Worm (Caenorhabditis elegans): ENCODE results near the gene B0464.9.

B0464.9 gene

DNA sequence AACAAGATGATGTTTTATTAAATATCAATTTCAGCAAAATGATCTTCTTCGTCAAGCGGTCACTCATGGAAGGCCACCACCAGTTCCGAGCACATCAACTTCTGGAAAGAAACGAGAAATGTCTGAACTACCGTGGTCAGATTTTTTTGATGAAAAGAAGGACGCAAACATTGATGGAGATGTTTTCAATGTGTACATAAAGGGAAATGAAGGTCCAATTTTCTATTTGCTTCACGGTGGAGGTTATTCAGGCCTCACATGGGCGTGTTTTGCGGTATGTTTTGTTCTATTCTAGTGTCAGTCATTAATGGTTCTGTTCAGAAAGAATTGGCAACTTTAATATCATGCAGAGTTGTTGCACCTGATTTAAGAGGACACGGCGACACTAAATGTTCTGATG lies 298 bp downstream of the B0464.9 start, which contains the start of gene B0464.6:
Gene B0464.6 (minus strand): TSS at position 101 of the 400 bp plus-strand sequence.
- TF ChIP-seq tbx-2 (tag; optimal IDR thresholded peaks at IDR 0.05), result no peak
- TF ChIP-seq mdl-1 (tag; optimal IDR thresholded peaks at IDR 0.05), result no peak

DNA sequence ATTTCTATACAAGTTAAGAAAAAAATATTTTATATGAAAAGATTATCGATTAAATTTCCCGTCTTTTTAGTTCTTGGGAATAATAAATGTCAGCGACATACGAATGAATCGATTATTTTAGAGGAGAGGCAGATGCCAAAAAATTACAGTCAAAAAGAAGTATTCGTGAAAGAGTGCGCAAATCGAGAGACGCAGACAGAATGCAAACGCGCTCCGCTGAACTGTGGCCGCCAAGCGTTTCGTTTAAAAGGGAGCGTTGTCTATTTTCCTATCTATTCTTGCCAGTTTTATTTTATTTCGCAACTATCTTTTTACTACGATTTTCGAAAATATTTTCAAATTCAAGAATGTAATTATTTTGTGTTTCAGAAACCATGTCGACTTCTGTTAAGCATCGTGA lies 1.5 kb downstream of the B0464.9 start, which contains the start of gene baf-1:
Gene baf-1 (plus strand): TSS at position 370 of the 400 bp plus-strand sequence.
- no peak for TF ChIP-seq efl-3 (GFP tag; optimal IDR thresholded peaks at IDR 0.05)
- TF ChIP-seq vab-15 (tag; optimal IDR thresholded peaks at IDR 0.05), result no peak
- peak; percentile 60 for TF ChIP-seq snu-23 (GFP tag; optimal IDR thresholded peaks at IDR 0.05)
- TF ChIP-seq tbx-2 (tag; optimal IDR thresholded peaks at IDR 0.05), result peak; percentile 60
- TF ChIP-seq sox-4 (tag; optimal IDR thresholded peaks at IDR 0.05), result peak; percentile 26
- no peak for TF ChIP-seq hlh-17 (GFP tag; optimal IDR thresholded peaks at IDR 0.05; ENCODE audit: borderline replicate concordance)
- no peak for TF ChIP-seq unc-30 (tag; optimal IDR thresholded peaks at IDR 0.05)
- no peak for TF ChIP-seq fkh-4 (tag; optimal IDR thresholded peaks at IDR 0.05; ENCODE audit: borderline replicate concordance)
- TF ChIP-seq C16A3.4 (tag; optimal IDR thresholded peaks at IDR 0.05), result peak; percentile 50
- no peak for TF ChIP-seq ces-1 (GFP tag; optimal IDR thresholded peaks at IDR 0.05)
- TF ChIP-seq ztf-11 (tag; optimal IDR thresholded peaks at IDR 0.05), result peak in 1 of 2 experiments; percentile 10
- no peak for TF ChIP-seq C04F5.9 (tag; optimal IDR thresholded peaks at IDR 0.05)
- TF ChIP-seq nhr-76 (tag; optimal IDR thresholded peaks at IDR 0.05), result no peak
- TF ChIP-seq tlp-1 (tag; optimal IDR thresholded peaks at IDR 0.05), result no peak
- peak; percentile 27 for TF ChIP-seq fkh-8 (tag; optimal IDR thresholded peaks at IDR 0.05)
- peak; percentile 81 for TF ChIP-seq skn-1 (tag; optimal IDR thresholded peaks at IDR 0.05)
- no peak for TF ChIP-seq nhr-12 (tag; optimal IDR thresholded peaks at IDR 0.05)
- TF ChIP-seq nhr-90 (tag; optimal IDR thresholded peaks at IDR 0.05; ENCODE audit: poor library complexity), result peak; percentile 77
- TF ChIP-seq lir-3 (tag; optimal IDR thresholded peaks at IDR 0.05; ENCODE audit: poor library complexity), result peak; percentile 59
- no peak for TF ChIP-seq ets-5 (GFP tag; IDR thresholded peaks at IDR 0.05)
- no peak for TF ChIP-seq nhr-84 (tag; optimal IDR thresholded peaks at IDR 0.05)
- peak; percentile 19 for TF ChIP-seq pax-3 (tag; optimal IDR thresholded peaks at IDR 0.05)
- peak; percentile 72 to 83 for TF ChIP-seq lin-35 (GFP tag; optimal IDR thresholded peaks at IDR 0.05)
- TF ChIP-seq hpl-2 (GFP tag; optimal IDR thresholded peaks at IDR 0.05), result peak; percentile 22
- no peak for TF ChIP-seq aly-2 (tag; optimal IDR thresholded peaks at IDR 0.05)
- peak; percentile 68 for TF ChIP-seq swsn-7 (tag; optimal IDR thresholded peaks at IDR 0.05)
- no peak for TF ChIP-seq sptf-1 (tag; optimal IDR thresholded peaks at IDR 0.05)
- TF ChIP-seq nhr-47 (tag; optimal IDR thresholded peaks at IDR 0.05), result peak; percentile 78
- no peak for TF ChIP-seq Y116A8C.19 (tag; optimal IDR thresholded peaks at IDR 0.05; ENCODE audit: borderline replicate concordance)
- no peak for TF ChIP-seq nhr-237 (tag; optimal IDR thresholded peaks at IDR 0.05)
- peak; percentile 46 for TF ChIP-seq nhr-19 (GFP tag; conservative IDR thresholded peaks at IDR 0.05)
- no peak for TF ChIP-seq zip-4 (GFP tag; optimal IDR thresholded peaks at IDR 0.05)
- no peak for TF ChIP-seq grh-1 (GFP tag; IDR thresholded peaks at IDR 0.05)
- no peak for TF ChIP-seq fkh-10 (GFP tag; optimal IDR thresholded peaks at IDR 0.05)
- no peak for TF ChIP-seq pqm-1 (tag; optimal IDR thresholded peaks at IDR 0.05)
- no peak for TF ChIP-seq egl-13 (tag; optimal IDR thresholded peaks at IDR 0.05)
- no peak for TF ChIP-seq sup-37 (GFP tag; optimal IDR thresholded peaks at IDR 0.05)
- no peak for TF ChIP-seq egl-27 (tag; optimal IDR thresholded peaks at IDR 0.05)
- no peak for TF ChIP-seq irx-1 (tag; optimal IDR thresholded peaks at IDR 0.05)
- no peak for TF ChIP-seq ama-1 (optimal IDR thresholded peaks at IDR 0.05)
- TF ChIP-seq alr-1 (tag; optimal IDR thresholded peaks at IDR 0.05; ENCODE audit: borderline replicate concordance), result no peak
- TF ChIP-seq isw-1 (GFP tag; IDR thresholded peaks at IDR 0.05), result peak; percentile 57
- TF ChIP-seq mdl-1 (tag; optimal IDR thresholded peaks at IDR 0.05), result peak in 1 of 2 experiments; percentile 3
- TF ChIP-seq C34B4.2 (tag; optimal IDR thresholded peaks at IDR 0.05), result no peak
- TF ChIP-seq jun-1 (tag; optimal IDR thresholded peaks at IDR 0.05), result peak; percentile 15
- TF ChIP-seq nhr-85 (tag), result peak; percentile 77
- no peak for TF ChIP-seq unc-98 (GFP tag; IDR thresholded peaks at IDR 0.05)
- TF ChIP-seq efl-1 (optimal IDR thresholded peaks at IDR 0.05), result peak; percentile 75 to 77
- TF ChIP-seq efl-1 (GFP tag; optimal IDR thresholded peaks at IDR 0.05 in 1 of 2), result peak; percentile 70 to 97
- peak; percentile 58 for TF ChIP-seq lin-13 (GFP tag; optimal IDR thresholded peaks at IDR 0.05)
- TF ChIP-seq lin-15B (tag; optimal IDR thresholded peaks at IDR 0.05), result peak; percentile 64
